Fruit fly (Drosophila melanogaster): ENCODE results near the gene CG11694.

Gene CG11694

dm6 chr3R:8264302-8265080, 47.4 kb downstream of the CG11694 start, which contains the start of the genes RPA1 and Mcm2 (continued):
- TF ChIP-seq org-1 (GFP tag; optimal IDR thresholded peaks at IDR 0.05) (peak; percentile 16), CG3281 (GFP tag; optimal IDR thresholded peaks at IDR 0.05) (peak; percentile 76), Dbx (GFP tag; IDR thresholded peaks at IDR 0.05) (peak; percentile 79), CG12942 (GFP tag; optimal IDR thresholded peaks at IDR 0.05) (peak; percentile 69), CG18011 (GFP tag; optimal IDR thresholded peaks at IDR 0.05) (peak; percentile 35), run (tag; optimal IDR thresholded peaks at IDR 0.05) (no peak), CG17385 (GFP tag; optimal IDR thresholded peaks at IDR 0.05) (peak; percentile 66), Ptx1 (GFP tag; IDR thresholded peaks at IDR 0.05) (peak; percentile 84), dmrt11E (tag; optimal IDR thresholded peaks at IDR 0.05) (peak; percentile 78), twi (tag; optimal IDR thresholded peaks at IDR 0.05) (peak; percentile 72), Sox102F (GFP tag; optimal IDR thresholded peaks at IDR 0.05) (peak; percentile 58), B-H2 (GFP tag; optimal IDR thresholded peaks at IDR 0.05) (peak; percentile 68), CG10462 (GFP tag; optimal IDR thresholded peaks at IDR 0.05) (peak; percentile 61), trh (GFP tag; optimal IDR thresholded peaks at IDR 0.05) (peak; percentile 49), Lim3 (GFP tag; IDR thresholded peaks at IDR 0.05) (no peak), da (GFP tag; optimal IDR thresholded peaks at IDR 0.05) (no peak), CG7839 (tag; optimal IDR thresholded peaks at IDR 0.05) (peak; percentile 81), Trl (optimal IDR thresholded peaks at IDR 0.05) (no peak), Trl (GFP tag; optimal IDR thresholded peaks at IDR 0.05) (peak; percentile 64), CG6654 (GFP tag; optimal IDR thresholded peaks at IDR 0.05) (peak; percentile 40), Dip3 (GFP tag; optimal IDR thresholded peaks at IDR 0.05) (peak; percentile 78), pnt (GFP tag; optimal IDR thresholded peaks at IDR 0.05) (peak; percentile 45), E2f1 (GFP tag; IDR thresholded peaks at IDR 0.05) (peak; percentile 93), Hmx (GFP tag; optimal IDR thresholded peaks at IDR 0.05) (no peak), CG4360 (GFP tag; IDR thresholded peaks at IDR 0.05) (peak; percentile 14; the same call in 1 of the 2 replicates), luna (GFP tag; optimal IDR thresholded peaks at IDR 0.05) (no peak), bbx (GFP tag; IDR thresholded peaks at IDR 0.05; ENCODE audit: partially characterized antibody) (peak; percentile 39; the same call in 1 of the 2 replicates), CG16813 (GFP tag; IDR thresholded peaks at IDR 0.05; ENCODE audit: partially characterized antibody) (no peak), Hr3 (GFP tag; optimal IDR thresholded peaks at IDR 0.05) (peak; percentile 89), zfh1 (GFP tag; IDR thresholded peaks at IDR 0.05) (peak; percentile 82), CG9876 (GFP tag; optimal IDR thresholded peaks at IDR 0.05) (peak; percentile 17), zen (tag; optimal IDR thresholded peaks at IDR 0.05) (peak; percentile 38), CG6689 (GFP tag; IDR thresholded peaks at IDR 0.05) (peak; percentile 81), lab (GFP tag; optimal IDR thresholded peaks at IDR 0.05) (no peak), CG12104 (GFP tag; optimal IDR thresholded peaks at IDR 0.05) (peak; percentile 68), corto (GFP tag; optimal IDR thresholded peaks at IDR 0.05) (no peak), hth (optimal IDR thresholded peaks at IDR 0.05) (no peak), bigmax (GFP tag; optimal IDR thresholded peaks at IDR 0.05) (no peak), CG3726 (GFP tag; IDR thresholded peaks at IDR 0.05) (peak; percentile 70; the same call in 1 of the 3 replicates), E2f2 (GFP tag; IDR thresholded peaks at IDR 0.05) (peak; percentile 73), CG2199 (GFP tag; IDR thresholded peaks at IDR 0.05) (0 out of 3 replicates have a peak, but pooled peaks have one; percentile 32), grn (GFP tag; optimal IDR thresholded peaks at IDR 0.05) (no peak), CG6765 (GFP tag; optimal IDR thresholded peaks at IDR 0.05) (peak; percentile 56), pita (GFP tag; optimal IDR thresholded peaks at IDR 0.05) (no peak), CG13123 (GFP tag; optimal IDR thresholded peaks at IDR 0.05) (peak; percentile 20), CG4820 (GFP tag; optimal IDR thresholded peaks at IDR 0.05) (peak; percentile 74), fd102C (GFP tag; optimal IDR thresholded peaks at IDR 0.05) (no peak), HHEX (GFP tag; optimal IDR thresholded peaks at IDR 0.05) (peak; percentile 55), CG11504 (tag; optimal IDR thresholded peaks at IDR 0.05) (peak; percentile 83), gsb-n (tag; optimal IDR thresholded peaks at IDR 0.05) (peak; percentile 33)

All from whole organism, embryonic.